Fruit fly (Drosophila melanogaster) whole organism, embryonic: ENCODE results near the gene mxt.

ENCODE experiments used
- CG11504 ChIP-seq: fragments of 200-800 bp; sonication (Bioruptor generic); optimal IDR thresholded peaks from 3 replicates; lab custom pipeline; 2019; ENCODE audit warnings: missing biosample characterization, mild to moderate bottlenecking, missing genetic modification characterization, moderate library complexity
- CG2116 ChIP-seq: fragments of 200-800 bp; sonication (Bioruptor generic); optimal IDR thresholded peaks from 3 replicates; lab custom pipeline; 2018; ENCODE audit warnings: missing biosample characterization, mild to moderate bottlenecking, missing genetic modification characterization
- CG9727 ChIP-seq: fragments of 200-800 bp; sonication (Bioruptor generic); optimal IDR thresholded peaks from 3 replicates; lab custom pipeline; 2017; ENCODE audit warnings: missing biosample characterization, mild to moderate bottlenecking, missing genetic modification characterization
- HHEX ChIP-seq: fragments of 200-800 bp; sonication (Bioruptor generic); optimal IDR thresholded peaks from 3 replicates; lab custom pipeline; 2017; ENCODE audit warnings: missing biosample characterization, mild to moderate bottlenecking, missing genetic modification characterization, missing genetic modification reagents
- Meics ChIP-seq: fragments of 200-800 bp; sonication (Bioruptor generic); optimal IDR thresholded peaks from 2 replicates; lab custom pipeline; 2017; ENCODE audit warnings: missing biosample characterization, mild to moderate bottlenecking, missing genetic modification characterization
- NC2β ChIP-seq: fragments of 200-800 bp; sonication (Bioruptor generic); optimal IDR thresholded peaks from 2 replicates; lab custom pipeline; 2016; ENCODE audit warnings: missing biosample characterization, missing genetic modification characterization
- grn ChIP-seq: fragments of 200-800 bp; sonication (Bioruptor generic); optimal IDR thresholded peaks from 3 replicates; lab custom pipeline; 2017; ENCODE audit warnings: missing biosample characterization, missing genetic modification characterization
- gro ChIP-seq: fragments of 200-800 bp; sonication (Bioruptor generic); optimal IDR thresholded peaks from 2 replicates; lab custom pipeline; 2016; ENCODE audit warnings: missing biosample characterization, missing genetic modification characterization
- maf-S ChIP-seq: fragments of 200-800 bp; sonication (Bioruptor generic); optimal IDR thresholded peaks from 2 replicates; lab custom pipeline; 2016; ENCODE audit warnings: missing biosample characterization, missing genetic modification characterization
- mam ChIP-seq: fragments of 200-800 bp; sonication (Bioruptor generic); optimal IDR thresholded peaks from 3 replicates; lab custom pipeline; 2016; ENCODE audit warnings: missing biosample characterization, missing genetic modification characterization

- TF ChIP-seq CG2116 (GFP tag; lab: Kevin White, UChicago) (peak; percentile 45), mam (GFP tag; lab: Kevin White, UChicago) (no peak), gro (GFP tag; lab: Kevin White, UChicago) (no peak), CG9727 (GFP tag; lab: Kevin White, UChicago) (no peak), grn (GFP tag; lab: Kevin White, UChicago) (no peak), CG11504 (tag; lab: Kevin White, UChicago) (no peak), HHEX (no peak), Meics (GFP tag; lab: Kevin White, UChicago) (no peak), maf-S (no peak), NC2β (no peak)
Measured at dm6 chr2L:4830490-4830889, 16.6 kb downstream of the mxt start, which contains the start of gene Fnta.
